Fruit fly (Drosophila melanogaster) whole organism, prepupa: ENCODE results near the gene CG8236.

Experiments used
- CG10631 ChIP-seq: fragments of 200-800 bp; sonication (Bioruptor generic); optimal IDR thresholded peaks from 2 replicates; lab custom pipeline; 2016; ENCODE audit warnings: missing biosample characterization, missing genetic modification characterization
- CG10669 ChIP-seq: fragments of 200-800 bp; sonication (Bioruptor generic); optimal IDR thresholded peaks from 3 replicates; lab custom pipeline; 2018; ENCODE audit warnings: missing biosample characterization, mild to moderate bottlenecking, missing genetic modification characterization, moderate library complexity
- CG11294 ChIP-seq: fragments of 200-800 bp; sonication (Bioruptor generic); IDR thresholded peaks from 2 replicates; pipeline ENCODE4 v1.3.6; 2022; ENCODE audit warnings: missing biosample characterization, missing genetic modification characterization
- CG11762 ChIP-seq: fragments of 200-800 bp; sonication (Bioruptor generic); optimal IDR thresholded peaks from 3 replicates; lab custom pipeline; 2016; ENCODE audit warnings: missing biosample characterization, missing genetic modification characterization; ENCODE audit not compliant: insufficient read depth
- CG11902 ChIP-seq: fragments of 200-800 bp; sonication (Bioruptor generic); optimal IDR thresholded peaks from 3 replicates; lab custom pipeline; 2016; ENCODE audit warnings: missing biosample characterization, missing genetic modification characterization
- CG15336 ChIP-seq: fragments of 200-800 bp; sonication (Bioruptor generic); IDR thresholded peaks from 2 replicates; pipeline ENCODE4 v1.3.6; 2022; ENCODE audit warnings: missing biosample characterization, missing genetic modification characterization
- CG1621 ChIP-seq: fragments of 200-800 bp; sonication (Bioruptor generic); optimal IDR thresholded peaks from 3 replicates; lab custom pipeline; 2018; ENCODE audit warnings: missing biosample characterization, mild to moderate bottlenecking, missing genetic modification characterization
- CG16779 ChIP-seq: fragments of 200-800 bp; sonication (Bioruptor generic); optimal IDR thresholded peaks from 3 replicates; lab custom pipeline; 2017; ENCODE audit warnings: missing biosample characterization, mild to moderate bottlenecking, missing genetic modification characterization
- CG3032 ChIP-seq: fragments of 200-800 bp; optimal IDR thresholded peaks from 2 replicates; lab custom pipeline; 2019; ENCODE audit warnings: missing biosample characterization, mild to moderate bottlenecking, missing genetic modification characterization, moderate library complexity
- CG31627 ChIP-seq: fragments of 200-800 bp; sonication (Bioruptor generic); optimal IDR thresholded peaks from 3 replicates; lab custom pipeline; 2016; ENCODE audit warnings: missing biosample characterization, missing genetic modification characterization
- CG32006 ChIP-seq: fragments of 200-800 bp; sonication (Bioruptor generic); optimal IDR thresholded peaks from 3 replicates; lab custom pipeline; 2017; ENCODE audit warnings: missing biosample characterization, mild to moderate bottlenecking, missing genetic modification characterization
- CG34406 ChIP-seq: fragments of 200-800 bp; sonication (Bioruptor generic); optimal IDR thresholded peaks from 3 replicates; lab custom pipeline; 2016; ENCODE audit warnings: missing biosample characterization, missing genetic modification characterization
- CG3919 ChIP-seq: fragments of 200-800 bp; sonication (Bioruptor generic); optimal IDR thresholded peaks from 3 replicates; lab custom pipeline; 2016; ENCODE audit warnings: missing biosample characterization, missing genetic modification characterization
- CG4318 ChIP-seq: fragments of 200-800 bp; sonication (Bioruptor generic); optimal IDR thresholded peaks from 3 replicates; lab custom pipeline; 2017; ENCODE audit warnings: missing biosample characterization, mild to moderate bottlenecking, missing genetic modification characterization
- CG6163 ChIP-seq: fragments of 200-800 bp; sonication (Bioruptor generic); IDR thresholded peaks from 3 replicates; pipeline ENCODE4 v1.3.6; 2022; ENCODE audit warnings: missing biosample characterization, missing genetic modification characterization
- CG6276 ChIP-seq: fragments of 200-800 bp; sonication (Bioruptor generic); optimal IDR thresholded peaks from 2 replicates; lab custom pipeline; 2017; ENCODE audit warnings: missing biosample characterization, mild to moderate bottlenecking, missing genetic modification characterization
- CG6792 ChIP-seq: fragments of 200-800 bp; sonication (Bioruptor generic); optimal IDR thresholded peaks from 3 replicates; lab custom pipeline; 2016; ENCODE audit warnings: missing biosample characterization, missing genetic modification characterization
- CG7368 ChIP-seq: fragments of 200-800 bp; sonication (Bioruptor generic); optimal IDR thresholded peaks from 3 replicates; lab custom pipeline; 2016; ENCODE audit warnings: missing biosample characterization, missing genetic modification characterization
- CG8119 ChIP-seq: fragments of 200-800 bp; sonication (Bioruptor generic); IDR thresholded peaks from 3 replicates; pipeline ENCODE4 v1.3.6; 2022; ENCODE audit warnings: missing biosample characterization, missing genetic modification characterization
- CG8319 ChIP-seq: fragments of 200-800 bp; sonication (Bioruptor generic); optimal IDR thresholded peaks from 3 replicates; lab custom pipeline; 2016; ENCODE audit warnings: missing biosample characterization, missing genetic modification characterization
- CG8632 ChIP-seq: fragments of 200-800 bp; sonication (Bioruptor generic); optimal IDR thresholded peaks from 3 replicates; lab custom pipeline; 2016; ENCODE audit warnings: missing biosample characterization, missing genetic modification characterization
- CG9139 ChIP-seq: fragments of 200-800 bp; sonication (Bioruptor generic); optimal IDR thresholded peaks from 3 replicates; lab custom pipeline; 2017; ENCODE audit warnings: missing biosample characterization, mild to moderate bottlenecking, missing genetic modification characterization
- Eip75B ChIP-seq: fragments of 200-800 bp; sonication (Bioruptor generic); optimal IDR thresholded peaks from 3 replicates; lab custom pipeline; 2016; ENCODE audit warnings: missing biosample characterization, missing genetic modification characterization
- Eip93F ChIP-seq: fragments of 200-800 bp; sonication (Bioruptor generic); optimal IDR thresholded peaks from 2 replicates; lab custom pipeline; 2016; ENCODE audit warnings: missing biosample characterization, mild to moderate bottlenecking, missing genetic modification characterization
- Ets96B ChIP-seq: fragments of 200-800 bp; optimal IDR thresholded peaks from 2 replicates; lab custom pipeline; 2019; ENCODE audit warnings: missing biosample characterization, mild to moderate bottlenecking, missing genetic modification characterization, moderate library complexity
- Gug ChIP-seq: fragments of 200-800 bp; sonication (Bioruptor generic); IDR thresholded peaks from 2 replicates; pipeline ENCODE4 v1.3.6; 2022; ENCODE audit warnings: missing biosample characterization, missing genetic modification characterization
- Hr38 ChIP-seq: sonication (Bioruptor generic); optimal IDR thresholded peaks from 2 replicates; lab custom pipeline; 2016; ENCODE audit warnings: missing biosample characterization, missing genetic modification characterization
- Met ChIP-seq: fragments of 200-800 bp; sonication (Bioruptor generic); optimal IDR thresholded peaks from 3 replicates; lab custom pipeline; 2016; ENCODE audit warnings: missing biosample characterization, missing genetic modification characterization
- OdsH ChIP-seq: fragments of 200-800 bp; sonication (Bioruptor generic); optimal IDR thresholded peaks from 3 replicates; lab custom pipeline; 2016; ENCODE audit warnings: missing biosample characterization, missing genetic modification characterization
- Smox ChIP-seq: fragments of 200-800 bp; sonication (Bioruptor generic); optimal IDR thresholded peaks from 3 replicates; lab custom pipeline; 2016; ENCODE audit warnings: missing biosample characterization, missing genetic modification characterization
- Sox102F ChIP-seq: fragments of 200-800 bp; sonication (Bioruptor generic); optimal IDR thresholded peaks from 2 replicates; lab custom pipeline; 2016; ENCODE audit warnings: missing biosample characterization, mild to moderate bottlenecking, missing genetic modification characterization
- Sox14 ChIP-seq: fragments of 200-800 bp; sonication (Bioruptor generic); optimal IDR thresholded peaks from 3 replicates; lab custom pipeline; 2016; ENCODE audit warnings: missing biosample characterization, missing genetic modification characterization
- Sox15 ChIP-seq: fragments of 200-800 bp; sonication (Bioruptor generic); optimal IDR thresholded peaks from 3 replicates; lab custom pipeline; 2016; ENCODE audit warnings: missing biosample characterization, missing genetic modification characterization
- achi ChIP-seq: fragments of 200-800 bp; sonication (Bioruptor generic); optimal IDR thresholded peaks from 3 replicates; lab custom pipeline; 2016; ENCODE audit warnings: missing biosample characterization, missing genetic modification characterization
- acj6 ChIP-seq: fragments of 200-800 bp; sonication (Bioruptor generic); optimal IDR thresholded peaks from 3 replicates; lab custom pipeline; 2016; ENCODE audit warnings: missing biosample characterization, missing genetic modification characterization
- dac ChIP-seq: fragments of 200-800 bp; sonication (Bioruptor generic); optimal IDR thresholded peaks from 2 replicates; lab custom pipeline; 2017; ENCODE audit warnings: missing biosample characterization, mild to moderate bottlenecking, missing genetic modification characterization
- dsx ChIP-seq: fragments of 200-800 bp; optimal IDR thresholded peaks from 3 replicates; lab custom pipeline; 2019; ENCODE audit warnings: missing biosample characterization, mild to moderate bottlenecking, missing genetic modification characterization, moderate library complexity; ENCODE audit not compliant: poor library complexity, severe bottlenecking
- eg ChIP-seq: fragments of 200-800 bp; sonication (Bioruptor generic); IDR thresholded peaks from 3 replicates; pipeline ENCODE4 v1.3.6; 2022; ENCODE audit warnings: missing biosample characterization, missing genetic modification characterization
- fd59A ChIP-seq: fragments of 200-800 bp; sonication (Bioruptor generic); optimal IDR thresholded peaks from 2 replicates; lab custom pipeline; 2017; ENCODE audit warnings: missing biosample characterization, mild to moderate bottlenecking, missing genetic modification characterization, missing genetic modification reagents
- fd85E ChIP-seq: fragments of 200-800 bp; sonication (Bioruptor generic); optimal IDR thresholded peaks from 3 replicates; lab custom pipeline; 2016; ENCODE audit warnings: missing biosample characterization, missing genetic modification characterization
- fkh ChIP-seq: fragments of 200-800 bp; sonication (Bioruptor generic); optimal IDR thresholded peaks from 3 replicates; lab custom pipeline; 2017; ENCODE audit warnings: missing biosample characterization, mild to moderate bottlenecking, missing genetic modification characterization, moderate library complexity
- lz ChIP-seq: fragments of 200-800 bp; sonication (Bioruptor generic); optimal IDR thresholded peaks from 3 replicates; lab custom pipeline; 2016; ENCODE audit warnings: missing biosample characterization, missing genetic modification characterization
- net ChIP-seq: fragments of 200-800 bp; sonication (Bioruptor generic); optimal IDR thresholded peaks from 3 replicates; lab custom pipeline; 2016; ENCODE audit warnings: missing biosample characterization, missing genetic modification characterization
- pdm3 ChIP-seq: fragments of 200-800 bp; sonication (Bioruptor generic); optimal IDR thresholded peaks from 3 replicates; lab custom pipeline; 2016; ENCODE audit warnings: missing biosample characterization, missing genetic modification characterization
- salr ChIP-seq, 2 experiments: fragments of 200-800 bp; sonication (Bioruptor generic); optimal IDR thresholded peaks; 3 replicates each; lab custom pipeline; 2016 to 2018; ENCODE audit warnings: missing biosample characterization in 2 of 2, missing genetic modification characterization in 2 of 2, mild to moderate bottlenecking in 1 of 2
- spab ChIP-seq: fragments of 200-800 bp; sonication (Bioruptor generic); optimal IDR thresholded peaks from 2 replicates; lab custom pipeline; 2017; ENCODE audit warnings: missing biosample characterization, mild to moderate bottlenecking, missing genetic modification characterization, missing genetic modification reagents
- ss ChIP-seq, 2 experiments: fragments of 200-800 bp; sonication (Bioruptor generic); optimal IDR thresholded peaks; 2 replicates in 1 of 2; 3 replicates in 1 of 2; lab custom pipeline; 2017 to 2018; ENCODE audit warnings: mild to moderate bottlenecking in 2 of 2, missing biosample characterization in 2 of 2, missing genetic modification characterization in 2 of 2, moderate library complexity in 1 of 2
- svp ChIP-seq: fragments of 200-800 bp; sonication (Bioruptor generic); peaks from one replicate; lab custom pipeline; 2016; ENCODE audit warnings: missing biosample characterization, missing genetic modification characterization
- topi ChIP-seq: fragments of 200-800 bp; sonication (Bioruptor generic); optimal IDR thresholded peaks from 3 replicates; lab custom pipeline; 2016; ENCODE audit warnings: missing biosample characterization, missing genetic modification characterization
- vri ChIP-seq: fragments of 200-800 bp; sonication (Bioruptor generic); optimal IDR thresholded peaks from 3 replicates; lab custom pipeline; 2016; ENCODE audit warnings: missing biosample characterization, mild to moderate bottlenecking, missing genetic modification characterization

Gene CG8236

DNA sequence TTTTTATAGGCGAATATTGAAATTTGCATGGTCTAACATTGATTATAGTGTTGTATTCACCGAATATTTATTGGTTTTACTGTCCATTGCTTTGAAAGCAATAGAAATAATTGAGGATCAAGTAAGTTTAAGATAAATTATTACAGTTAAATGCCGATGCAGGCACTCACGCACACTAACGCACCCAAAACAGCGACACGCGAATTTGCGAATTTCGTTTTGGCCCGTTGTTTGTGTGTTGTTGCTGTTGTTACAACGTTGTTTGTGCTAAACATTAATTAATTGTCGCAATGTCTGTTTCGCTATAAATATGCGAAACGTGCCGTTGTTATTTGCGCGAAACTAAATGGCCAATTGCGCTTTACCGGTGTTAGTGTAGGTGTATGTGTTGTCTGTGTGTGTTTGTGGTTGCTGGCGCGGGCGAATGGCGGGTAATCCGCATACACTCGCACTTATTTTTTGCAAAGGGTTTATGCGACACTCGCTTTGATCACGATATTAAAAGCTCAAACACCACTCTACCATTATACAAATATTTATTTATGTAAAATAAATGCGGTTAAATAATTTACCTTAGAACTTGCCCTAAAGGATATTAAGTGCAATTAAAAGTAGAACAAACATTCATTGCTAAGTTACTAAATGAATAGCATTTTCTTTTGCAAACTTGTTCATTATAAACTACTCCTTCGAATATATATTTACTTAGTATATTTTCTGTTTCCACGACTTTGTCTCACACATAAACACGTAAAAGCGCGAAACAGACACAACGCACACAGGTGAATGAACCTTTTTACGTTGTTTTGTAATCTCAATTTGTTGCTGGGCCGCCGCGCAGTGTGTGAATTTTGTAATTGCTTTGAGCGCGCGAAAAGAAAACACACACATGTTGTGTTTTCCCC, 21.1 kb upstream of the CG8236 start:
- peak; percentile 77 for TF ChIP-seq CG6792 (GFP tag; lab: Kevin White, UChicago)
- peak; percentile 49 to 76 for TF ChIP-seq ss (GFP tag; optimal IDR thresholded peaks at IDR 0.05; lab: Kevin White, UChicago)
- TF ChIP-seq Hr38 (GFP tag; lab: Kevin White, UChicago): no peak
- TF ChIP-seq CG4318 (GFP tag; lab: Kevin White, UChicago): peak; percentile 67
- TF ChIP-seq CG8632 (GFP tag; lab: Kevin White, UChicago): peak; percentile 84
- TF ChIP-seq svp (GFP tag; lab: Kevin White, UChicago): peak; percentile 89
- TF ChIP-seq dsx: peak; percentile 72
- TF ChIP-seq CG6163 (GFP tag; lab: Robert Waterston, UW): peak; percentile 76
- TF ChIP-seq achi (GFP tag; lab: Kevin White, UChicago): peak; percentile 74
- TF ChIP-seq CG32006: peak; percentile 89
- peak; percentile 81 for TF ChIP-seq CG8119 (GFP tag; lab: Robert Waterston, UW)
- TF ChIP-seq CG11762 (GFP tag; lab: Kevin White, UChicago): peak; percentile 68
- peak; percentile 72 for TF ChIP-seq CG10631
- TF ChIP-seq Sox15 (GFP tag; lab: Kevin White, UChicago): peak; percentile 71
- TF ChIP-seq spab (GFP tag; lab: Kevin White, UChicago): peak; percentile 17
- TF ChIP-seq CG3919 (GFP tag; lab: Kevin White, UChicago): peak; percentile 75
- TF ChIP-seq CG11294 (GFP tag; lab: Robert Waterston, UW): peak; percentile 57; the same call in 1 of the 2 replicates
- TF ChIP-seq acj6 (GFP tag; lab: Kevin White, UChicago): peak; percentile 85
- no peak for TF ChIP-seq fkh (GFP tag; lab: Kevin White, UChicago)
- TF ChIP-seq CG15336 (GFP tag; lab: Robert Waterston, UW): peak; percentile 88
- TF ChIP-seq dac (GFP tag; lab: Kevin White, UChicago): peak; percentile 73
- TF ChIP-seq CG3032 (tag; lab: Kevin White, UChicago): peak; percentile 77
- peak; percentile 88 for TF ChIP-seq Smox (GFP tag; lab: Kevin White, UChicago)
- TF ChIP-seq eg: peak; percentile 86
- peak; percentile 89 for TF ChIP-seq net (GFP tag; lab: Kevin White, UChicago)
- peak; percentile 88 for TF ChIP-seq CG34406 (GFP tag; lab: Kevin White, UChicago)
- TF ChIP-seq Met (GFP tag; lab: Kevin White, UChicago): peak; percentile 87
- peak; percentile 79 for TF ChIP-seq CG31627 (GFP tag; lab: Kevin White, UChicago)
- TF ChIP-seq vri (GFP tag; lab: Kevin White, UChicago): peak; percentile 70
- TF ChIP-seq Eip75B: peak; percentile 77
- TF ChIP-seq CG10669: peak; percentile 57
- TF ChIP-seq CG7368: peak; percentile 69
- peak; percentile 87 for TF ChIP-seq topi (GFP tag; lab: Kevin White, UChicago)
- peak; percentile 86 for TF ChIP-seq OdsH
- peak; percentile 75 for TF ChIP-seq Sox14
- peak; percentile 52 for TF ChIP-seq CG11902 (GFP tag; lab: Kevin White, UChicago)
- TF ChIP-seq Eip93F (GFP tag; lab: Kevin White, UChicago): peak; percentile 59
- peak; percentile 63 for TF ChIP-seq fd59A (GFP tag; lab: Kevin White, UChicago)
- TF ChIP-seq CG6276: peak; percentile 85
- peak; percentile 64 for TF ChIP-seq Ets96B
- TF ChIP-seq CG8319: peak; percentile 71
- TF ChIP-seq fd85E: no peak
- TF ChIP-seq Sox102F (GFP tag; lab: Kevin White, UChicago): peak; percentile 86
- no peak for TF ChIP-seq CG1621 (tag; lab: Kevin White, UChicago)
- TF ChIP-seq pdm3: peak; percentile 85
- peak; percentile 1 to 80 for TF ChIP-seq salr (GFP tag; optimal IDR thresholded peaks at IDR 0.05; lab: Kevin White, UChicago)
- TF ChIP-seq CG9139: peak; percentile 35
- TF ChIP-seq Gug (GFP tag; lab: Robert Waterston, UW): peak; percentile 50
- TF ChIP-seq lz: peak; percentile 84
- TF ChIP-seq CG16779 (tag; lab: Kevin White, UChicago): peak; percentile 72
